Worm (Caenorhabditis elegans): ENCODE data around the gene F36D3.5.

- TF ChIP-seq skn-1 (tag; optimal IDR thresholded peaks at IDR 0.05) (no peak), ceh-62 (tag; optimal IDR thresholded peaks at IDR 0.05) (no peak)
Measured at ce11 chrV:16526858-16527257, 11.8 kb upstream of the F36D3.5 start, which contains the start of gene F36D3.8.
